Fruit fly (Drosophila melanogaster): ENCODE results near the gene Cbs.

Gene Cbs

DNA sequence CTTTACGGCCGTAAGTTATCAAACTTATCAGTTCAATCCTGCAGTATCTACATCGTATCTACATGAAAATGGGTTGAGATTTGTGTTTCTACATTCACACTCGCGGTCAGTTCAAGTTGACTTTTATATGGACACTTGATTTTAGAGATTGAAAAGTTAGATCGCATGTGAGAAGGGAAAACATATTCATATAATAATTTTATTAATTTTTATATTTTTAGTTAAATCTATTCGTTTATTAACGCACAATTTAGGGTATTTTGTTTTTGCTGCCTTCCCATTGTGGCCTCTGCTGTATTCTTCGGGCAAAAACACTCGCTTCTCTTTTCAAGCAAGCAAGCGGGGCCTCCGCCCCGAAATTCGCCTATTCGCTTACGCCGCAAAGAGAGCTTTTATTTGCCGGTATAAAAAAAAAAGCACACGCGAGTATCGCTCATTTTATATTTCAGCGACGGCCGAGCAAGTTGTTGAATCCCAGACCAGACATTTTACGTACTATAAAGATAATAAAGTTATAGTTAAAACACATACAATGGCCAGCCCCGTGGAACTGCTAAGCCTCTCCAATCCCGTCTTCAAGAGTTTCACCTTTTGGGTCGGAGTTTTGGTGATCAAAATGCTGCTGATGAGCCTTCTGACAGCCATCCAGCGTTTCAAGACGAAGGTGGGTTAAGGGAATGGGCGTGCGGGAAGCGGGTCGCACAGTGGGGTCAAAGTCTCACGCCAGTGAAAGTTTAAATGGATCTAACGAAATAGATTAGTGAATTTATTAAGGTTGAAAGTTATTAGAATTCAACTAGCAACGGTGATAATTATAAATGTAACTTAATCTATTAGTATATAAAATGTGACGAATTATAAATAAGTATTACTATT is 2.1 kb upstream of the Cbs start (continued):
- TF ChIP-seq CG15011 (GFP tag; optimal IDR thresholded peaks at IDR 0.05) (peak; percentile 67), Hr78 (GFP tag; optimal IDR thresholded peaks at IDR 0.05) (peak in 1 of 2 experiments; percentile 66), CG3995 (GFP tag; optimal IDR thresholded peaks at IDR 0.05) (peak; percentile 3), otp (GFP tag; IDR thresholded peaks at IDR 0.05) (peak; percentile 75), cas (GFP tag; IDR thresholded peaks at IDR 0.05) (peak; percentile 79), danr (GFP tag; IDR thresholded peaks at IDR 0.05) (peak; percentile 78), so (GFP tag; IDR thresholded peaks at IDR 0.05) (peak; percentile 91; the same call in 2 of the 3 replicates), CG31441 (GFP tag; IDR thresholded peaks at IDR 0.05) (peak; percentile 90), crp (GFP tag; optimal IDR thresholded peaks at IDR 0.05) (no peak), CG10654 (GFP tag; optimal IDR thresholded peaks at IDR 0.05) (peak; percentile 66), twi (tag; optimal IDR thresholded peaks at IDR 0.05) (peak; percentile 74), hkb (optimal IDR thresholded peaks at IDR 0.05) (no peak), hkb (GFP tag; IDR thresholded peaks at IDR 0.05) (peak; percentile 94), CG10462 (GFP tag; optimal IDR thresholded peaks at IDR 0.05) (peak; percentile 61), CG17359 (tag; optimal IDR thresholded peaks at IDR 0.05) (peak; percentile 93), CG10366 (GFP tag; IDR thresholded peaks at IDR 0.05) (peak; percentile 89), sens (GFP tag) (peak; percentile 87), mam (GFP tag; optimal IDR thresholded peaks at IDR 0.05) (peak; percentile 21), jumu (GFP tag; optimal IDR thresholded peaks at IDR 0.05) (no peak), ATbp (GFP tag; optimal IDR thresholded peaks at IDR 0.05) (peak; percentile 87), shn (GFP tag; optimal IDR thresholded peaks at IDR 0.05) (no peak), CoRest (tag; optimal IDR thresholded peaks at IDR 0.05) (peak; percentile 91), CTCF (GFP tag; optimal IDR thresholded peaks at IDR 0.05) (peak; percentile 61), lab (GFP tag; optimal IDR thresholded peaks at IDR 0.05) (peak; percentile 96), Atf6 (GFP tag; IDR thresholded peaks at IDR 0.05) (peak; percentile 92), p53 (GFP tag; optimal IDR thresholded peaks at IDR 0.05) (no peak), CG4820 (GFP tag; optimal IDR thresholded peaks at IDR 0.05) (peak; percentile 71), CG17568 (GFP tag; optimal IDR thresholded peaks at IDR 0.05) (peak; percentile 89), CG7987 (GFP tag; optimal IDR thresholded peaks at IDR 0.05) (peak; percentile 48), CG16779 (GFP tag; IDR thresholded peaks at IDR 0.05) (no peak), CG17612 (GFP tag; IDR thresholded peaks at IDR 0.05) (peak; percentile 71; the same call in 1 of the 2 replicates), nau (GFP tag; optimal IDR thresholded peaks at IDR 0.05) (peak; percentile 81), tna (GFP tag; IDR thresholded peaks at IDR 0.05; ENCODE audit: partially characterized antibody) (no peak), Xrp1 (GFP tag; IDR thresholded peaks at IDR 0.05) (peak; percentile 93), Hey (tag; optimal IDR thresholded peaks at IDR 0.05) (peak; percentile 8), CG7839 (tag; optimal IDR thresholded peaks at IDR 0.05) (peak; percentile 96), Chrac-16 (GFP tag; optimal IDR thresholded peaks at IDR 0.05) (peak; percentile 70), Mad (GFP tag; optimal IDR thresholded peaks at IDR 0.05) (peak; percentile 22), CG13424 (tag; optimal IDR thresholded peaks at IDR 0.05) (peak; percentile 93), CG6272 (GFP tag; IDR thresholded peaks at IDR 0.05) (peak; percentile 72), CG1602 (GFP tag; optimal IDR thresholded peaks at IDR 0.05) (peak; percentile 75), E2f1 (GFP tag; IDR thresholded peaks at IDR 0.05) (peak; percentile 90), CG11398 (GFP tag; optimal IDR thresholded peaks at IDR 0.05) (no peak), gfzf (GFP tag; optimal IDR thresholded peaks at IDR 0.05) (no peak), sqz (GFP tag; optimal IDR thresholded peaks at IDR 0.05) (peak; percentile 84), trh (GFP tag; optimal IDR thresholded peaks at IDR 0.05) (peak; percentile 67), CG11696 (GFP tag; IDR thresholded peaks at IDR 0.05) (peak; percentile 98), CG14710 (tag; optimal IDR thresholded peaks at IDR 0.05) (peak; percentile 84), HLH54F (GFP tag; optimal IDR thresholded peaks at IDR 0.05) (no peak), Ada2b (GFP tag; IDR thresholded peaks at IDR 0.05) (peak; percentile 91)

All from whole organism, embryonic.